Fruit fly (Drosophila melanogaster) whole organism, embryonic: Measurements from ENCODE around the gene Rh4.

Experiments
- Atf6 ChIP-seq: fragments of 200-800 bp; sonication (Bioruptor generic); IDR thresholded peaks from 2 replicates; pipeline ENCODE4 v1.3.6; 2022; ENCODE audit warnings: missing biosample characterization, missing genetic modification characterization
- Awh ChIP-seq: fragments of 200-800 bp; sonication (Bioruptor generic); IDR thresholded peaks from 2 replicates; pipeline ENCODE4, ENCODE4 v1.3.6; 2022; ENCODE audit warnings: missing biosample characterization, missing genetic modification characterization
- BEAF-32 ChIP-seq: fragments of 200-800 bp; sonication (Bioruptor generic); optimal IDR thresholded peaks from 3 replicates; lab custom pipeline; 2017; ENCODE audit warnings: missing biosample characterization, missing genetic modification characterization, mild to moderate bottlenecking, moderate library complexity, missing genetic modification reagents
- Blimp-1 ChIP-seq: fragments of 200-800 bp; sonication (Bioruptor generic); optimal IDR thresholded peaks from 3 replicates; lab custom pipeline; 2018; ENCODE audit warnings: missing biosample characterization, missing genetic modification characterization, mild to moderate bottlenecking, moderate library complexity, missing genetic modification reagents
- CG10462 ChIP-seq: fragments of 200-800 bp; sonication (Bioruptor generic); optimal IDR thresholded peaks from 2 replicates; lab custom pipeline; 2016; ENCODE audit warnings: missing biosample characterization, missing genetic modification characterization
- CG11456 ChIP-seq: fragments of 200-800 bp; sonication (Bioruptor generic); IDR thresholded peaks from 3 replicates; pipeline ENCODE4 v1.3.6; 2022; ENCODE audit warnings: missing biosample characterization, missing genetic modification characterization
- CG11695 ChIP-seq: fragments of 200-800 bp; sonication (Bioruptor generic); IDR thresholded peaks from 3 replicates; pipeline ENCODE4 v1.3.6; 2022; ENCODE audit warnings: missing biosample characterization, missing genetic modification characterization
- CG12219 ChIP-seq: fragments of 200-800 bp; sonication (Bioruptor generic); optimal IDR thresholded peaks from 3 replicates; lab custom pipeline; 2018; ENCODE audit warnings: missing biosample characterization, mild to moderate bottlenecking, missing genetic modification characterization
- CG12299 ChIP-seq: fragments of 200-800 bp; sonication (Bioruptor generic); optimal IDR thresholded peaks from 2 replicates; lab custom pipeline; 2018; ENCODE audit warnings: missing biosample characterization, mild to moderate bottlenecking, missing genetic modification characterization
- CG14014 ChIP-seq: fragments of 200-800 bp; sonication (Bioruptor generic); IDR thresholded peaks from 2 replicates; pipeline ENCODE4 v1.3.6; 2022; ENCODE audit warnings: missing biosample characterization, missing genetic modification characterization
- CG14860 ChIP-seq: fragments of 200-800 bp; sonication (Bioruptor generic); IDR thresholded peaks from 3 replicates; pipeline ENCODE4 v1.3.6; 2022; ENCODE audit warnings: missing biosample characterization, missing genetic modification characterization; ENCODE audit not compliant: partially characterized antibody
- CG17568 ChIP-seq: fragments of 200-800 bp; sonication (Bioruptor generic); optimal IDR thresholded peaks from 2 replicates; lab custom pipeline; 2018; ENCODE audit warnings: missing biosample characterization, mild to moderate bottlenecking, missing genetic modification characterization, moderate library complexity
- CG1832 ChIP-seq: fragments of 200-800 bp; sonication (Bioruptor generic); optimal IDR thresholded peaks from 2 replicates; lab custom pipeline; 2017; ENCODE audit warnings: missing biosample characterization, mild to moderate bottlenecking, missing genetic modification characterization, inconsistent platforms
- CG18476 ChIP-seq: fragments of 200-800 bp; sonication (Bioruptor generic); optimal IDR thresholded peaks from 2 replicates; lab custom pipeline; 2016; ENCODE audit warnings: missing biosample characterization, mild to moderate bottlenecking, missing genetic modification characterization
- CG2889 ChIP-seq: fragments of 200-800 bp; sonication (Bioruptor generic); IDR thresholded peaks from 3 replicates; pipeline ENCODE4 v1.3.6; 2022; ENCODE audit warnings: missing biosample characterization, missing genetic modification characterization
- CG32772 ChIP-seq: fragments of 200-800 bp; sonication (Bioruptor generic); IDR thresholded peaks from 2 replicates; pipeline ENCODE4 v1.3.6; 2022; ENCODE audit warnings: missing biosample characterization, missing genetic modification characterization
- CG3281 ChIP-seq: fragments of 200-800 bp; sonication (Bioruptor generic); optimal IDR thresholded peaks from 3 replicates; lab custom pipeline; 2017; ENCODE audit warnings: missing biosample characterization, mild to moderate bottlenecking, missing genetic modification characterization
- CG3407 ChIP-seq: fragments of 200-800 bp; sonication (Bioruptor generic); optimal IDR thresholded peaks from 2 replicates; lab custom pipeline; 2018; ENCODE audit warnings: missing biosample characterization, mild to moderate bottlenecking, missing genetic modification characterization
- CG3995 ChIP-seq: fragments of 200-800 bp; sonication (Bioruptor generic); optimal IDR thresholded peaks from 3 replicates; lab custom pipeline; 2016; ENCODE audit warnings: missing biosample characterization, missing genetic modification characterization
- CG42726 ChIP-seq: fragments of 200-800 bp; sonication (Bioruptor generic); IDR thresholded peaks from 2 replicates; pipeline ENCODE4 v1.3.6; 2022; ENCODE audit warnings: missing biosample characterization, missing genetic modification characterization; ENCODE audit not compliant: partially characterized antibody
- CG43689 ChIP-seq: fragments of 200-800 bp; sonication (Bioruptor generic); IDR thresholded peaks from 2 replicates; pipeline ENCODE4 v1.3.6; 2022; ENCODE audit warnings: missing biosample characterization, missing genetic modification characterization
- CG5953 ChIP-seq: fragments of 200-800 bp; sonication (Bioruptor generic); IDR thresholded peaks from 2 replicates; pipeline ENCODE4 v1.3.6; 2022; ENCODE audit warnings: missing biosample characterization, missing genetic modification characterization
- CG7372 ChIP-seq: fragments of 200-800 bp; sonication (Bioruptor generic); IDR thresholded peaks from 2 replicates; pipeline ENCODE4 v1.3.6; 2022; ENCODE audit warnings: missing biosample characterization, missing genetic modification characterization
- CG9876 ChIP-seq: fragments of 200-800 bp; sonication (Bioruptor generic); optimal IDR thresholded peaks from 2 replicates; lab custom pipeline; 2016; ENCODE audit warnings: missing biosample characterization, missing genetic modification characterization
- CHES-1-like ChIP-seq: fragments of 200-800 bp; sonication (Bioruptor generic); optimal IDR thresholded peaks from 2 replicates; lab custom pipeline; 2016; ENCODE audit warnings: missing biosample characterization, missing genetic modification characterization
- CkIIα-i1 ChIP-seq: fragments of 200-800 bp; sonication (Bioruptor generic); IDR thresholded peaks from 2 replicates; pipeline ENCODE4 v1.3.6; 2022; ENCODE audit warnings: missing biosample characterization, missing genetic modification characterization
- CoRest ChIP-seq: fragments of 200-800 bp; sonication (Bioruptor generic); optimal IDR thresholded peaks from 3 replicates; lab custom pipeline; 2018; ENCODE audit warnings: missing biosample characterization, mild to moderate bottlenecking, missing genetic modification characterization, moderate library complexity
- Dp ChIP-seq: fragments of 200-800 bp; sonication (Bioruptor generic); optimal IDR thresholded peaks from 2 replicates; lab custom pipeline; 2018; ENCODE audit warnings: missing biosample characterization, mild to moderate bottlenecking, missing genetic modification characterization, moderate library complexity
- E2f1 ChIP-seq: fragments of 200-800 bp; sonication (Bioruptor generic); IDR thresholded peaks from 2 replicates; pipeline ENCODE4 v1.3.6; 2022; ENCODE audit warnings: missing biosample characterization, missing genetic modification characterization
- Gsc ChIP-seq: fragments of 200-800 bp; sonication (Bioruptor generic); IDR thresholded peaks from 2 replicates; pipeline ENCODE4 v1.3.6; 2022; ENCODE audit warnings: missing biosample characterization, missing genetic modification characterization
- Hr78 ChIP-seq, 2 experiments: fragments of 200-800 bp in 1 of 2; fragments of >200 bp in 1 of 2; sonication (Bioruptor generic) in 1 of 2; optimal IDR thresholded peaks; 2 replicates each; lab custom pipeline; 2017 to 2019; ENCODE audit warnings: missing biosample characterization in 2 of 2, missing genetic modification characterization in 2 of 2, mild to moderate bottlenecking in 1 of 2, moderate library complexity in 1 of 2
- Mad ChIP-seq: fragments of 200-800 bp; sonication (Bioruptor generic); optimal IDR thresholded peaks from 2 replicates; lab custom pipeline; 2016; ENCODE audit warnings: missing biosample characterization, missing genetic modification characterization
- Sox100B ChIP-seq: fragments of 200-800 bp; sonication (Bioruptor generic); optimal IDR thresholded peaks from 3 replicates; lab custom pipeline; 2018; ENCODE audit warnings: missing biosample characterization, mild to moderate bottlenecking, missing genetic modification characterization
- Taf1 ChIP-seq: fragments of 200-800 bp; sonication (Bioruptor generic); IDR thresholded peaks from 2 replicates; pipeline ENCODE4 v1.3.6; 2022; ENCODE audit warnings: missing biosample characterization, missing genetic modification characterization
- ase ChIP-seq: fragments of 200-800 bp; sonication (Bioruptor generic); IDR thresholded peaks from 3 replicates; pipeline ENCODE4 v1.3.6; 2022; ENCODE audit warnings: missing biosample characterization, missing genetic modification characterization
- cg ChIP-seq: fragments of 200-800 bp; sonication (Bioruptor generic); optimal IDR thresholded peaks from 3 replicates; lab custom pipeline; 2019; ENCODE audit warnings: missing biosample characterization, mild to moderate bottlenecking, missing genetic modification characterization, moderate library complexity
- crc ChIP-seq: fragments of 200-800 bp; sonication (Bioruptor generic); optimal IDR thresholded peaks from 2 replicates; lab custom pipeline; 2016; ENCODE audit warnings: missing biosample characterization, missing genetic modification characterization
- crp ChIP-seq, 2 experiments: fragments of 200-800 bp; sonication (Bioruptor generic); optimal IDR thresholded peaks; 2 replicates in 1 of 2; 3 replicates in 1 of 2; lab custom pipeline; 2017; ENCODE audit warnings: missing biosample characterization in 2 of 2, missing genetic modification characterization in 2 of 2, mild to moderate bottlenecking in 1 of 2, moderate library complexity in 1 of 2
- esg ChIP-seq: fragments of 200-800 bp; sonication (Bioruptor generic); conservative IDR thresholded peaks from 2 replicates; pipeline ENCODE4 v1.3.6; 2022; ENCODE audit warnings: missing biosample characterization, missing genetic modification characterization
- ewg ChIP-seq: fragments of 200-800 bp; sonication (Bioruptor generic); optimal IDR thresholded peaks from 3 replicates; lab custom pipeline; 2017; ENCODE audit warnings: mild to moderate bottlenecking, missing biosample characterization, missing genetic modification reagents, missing genetic modification characterization
- her ChIP-seq: fragments of 200-800 bp; sonication (Bioruptor generic); optimal IDR thresholded peaks from 2 replicates; lab custom pipeline; 2016; ENCODE audit warnings: missing biosample characterization, missing genetic modification characterization
- kah ChIP-seq: fragments of 200-800 bp; sonication (Bioruptor generic); optimal IDR thresholded peaks from 2 replicates; lab custom pipeline; 2018; ENCODE audit warnings: missing biosample characterization, mild to moderate bottlenecking, missing genetic modification characterization
- odd ChIP-seq: fragments of 200-800 bp; sonication (Bioruptor generic); optimal IDR thresholded peaks from 2 replicates; lab custom pipeline; 2017; ENCODE audit warnings: missing biosample characterization, mild to moderate bottlenecking, missing genetic modification characterization
- pros ChIP-seq: fragments of 200-800 bp; sonication (Bioruptor generic); optimal IDR thresholded peaks from 3 replicates; lab custom pipeline; 2019; ENCODE audit warnings: missing biosample characterization, mild to moderate bottlenecking, missing genetic modification characterization, moderate library complexity
- psq ChIP-seq: fragments of 200-800 bp; sonication (Bioruptor generic); optimal IDR thresholded peaks from 2 replicates; lab custom pipeline; 2017; ENCODE audit warnings: missing biosample characterization, missing genetic modification characterization
- shn ChIP-seq: fragments of 200-800 bp; sonication (Bioruptor generic); optimal IDR thresholded peaks from 3 replicates; lab custom pipeline; 2016; ENCODE audit warnings: missing biosample characterization, missing genetic modification characterization
- sima ChIP-seq: fragments of 200-800 bp; sonication (Bioruptor generic); optimal IDR thresholded peaks from 2 replicates; lab custom pipeline; 2016; ENCODE audit warnings: missing biosample characterization, missing genetic modification characterization
- slbo ChIP-seq: fragments of 200-800 bp; sonication (Bioruptor generic); IDR thresholded peaks from 2 replicates; pipeline ENCODE4 v1.3.6; 2022; ENCODE audit warnings: missing biosample characterization, missing genetic modification characterization
- stc ChIP-seq: fragments of 200-800 bp; sonication (Bioruptor generic); IDR thresholded peaks from 2 replicates; pipeline ENCODE4 v1.3.6; 2022; ENCODE audit warnings: missing biosample characterization, missing genetic modification characterization
- trh ChIP-seq: fragments of 200-800 bp; sonication (Bioruptor generic); optimal IDR thresholded peaks from 2 replicates; lab custom pipeline; 2016; ENCODE audit warnings: missing biosample characterization, missing genetic modification characterization
- ttk ChIP-seq: fragments of 200-800 bp; sonication (Bioruptor generic); IDR thresholded peaks from 2 replicates; pipeline ENCODE4 v2.1.2; 2022; ENCODE audit warnings: missing biosample characterization, missing genetic modification characterization
- vnd ChIP-seq: fragments of 200-800 bp; sonication (Bioruptor generic); IDR thresholded peaks from 3 replicates; pipeline ENCODE4 v1.3.6; 2022; ENCODE audit warnings: missing biosample characterization, missing genetic modification characterization; ENCODE audit not compliant: partially characterized antibody

The Rh4 gene

DNA sequence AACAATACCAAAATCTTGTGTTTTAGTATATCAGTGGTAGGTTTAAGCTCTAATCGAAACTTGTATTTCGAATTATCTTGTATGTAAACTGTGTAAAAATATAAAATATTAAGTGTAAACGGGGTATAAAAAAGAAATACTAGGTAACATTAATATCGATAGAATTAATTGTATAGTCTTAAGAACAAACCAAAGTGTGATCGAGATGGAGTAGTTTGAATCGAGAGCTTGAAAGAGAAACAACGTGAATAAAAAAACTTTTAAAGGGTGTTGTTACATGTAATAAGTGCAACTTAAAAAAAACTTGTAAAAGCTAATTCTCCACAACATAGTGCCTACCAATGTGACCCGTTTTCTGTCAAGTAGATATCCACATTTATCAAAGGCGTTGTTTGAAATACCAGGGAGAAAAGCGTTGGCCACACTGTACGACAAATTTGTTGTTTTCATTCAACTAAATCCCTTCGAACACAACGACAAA, 20.2 kb downstream of the Rh4 start, which contains the start of gene TSG101 (continued):
- no peak for TF ChIP-seq crp (GFP tag; optimal IDR thresholded peaks at IDR 0.05; lab: Kevin White, UChicago)
- no peak for TF ChIP-seq ttk (GFP tag; lab: Robert Waterston, UW)
- no peak for TF ChIP-seq CG7372 (GFP tag; lab: Robert Waterston, UW)
- TF ChIP-seq CG12219 (GFP tag; lab: Kevin White, UChicago), result no peak
- TF ChIP-seq Sox100B (GFP tag; lab: Kevin White, UChicago), result no peak
- TF ChIP-seq odd (GFP tag; lab: Kevin White, UChicago), result no peak
- TF ChIP-seq Gsc, result no peak
- no peak for TF ChIP-seq psq (GFP tag; lab: Kevin White, UChicago)
- TF ChIP-seq Mad (GFP tag; lab: Kevin White, UChicago), result no peak
- no peak for TF ChIP-seq CG11456 (GFP tag; lab: Robert Waterston, UW)
- peak; percentile 66 for TF ChIP-seq BEAF-32 (GFP tag; lab: Kevin White, UChicago)
- TF ChIP-seq CG43689 (GFP tag; lab: Robert Waterston, UW), result no peak
- TF ChIP-seq Taf1, result no peak
- no peak for TF ChIP-seq ewg (GFP tag; lab: Kevin White, UChicago)
- peak; percentile 8 for TF ChIP-seq CHES-1-like (GFP tag; lab: Kevin White, UChicago)
- peak; percentile 66 for TF ChIP-seq CoRest
- no peak for TF ChIP-seq cg (GFP tag; lab: Kevin White, UChicago)
- no peak for TF ChIP-seq E2f1
- TF ChIP-seq CG2889 (GFP tag; lab: Robert Waterston, UW), result no peak
- no peak for TF ChIP-seq CG3995 (GFP tag; lab: Kevin White, UChicago)
- TF ChIP-seq CG3281, result no peak
- TF ChIP-seq slbo (GFP tag; lab: Robert Waterston, UW), result no peak
- peak; percentile 50 for TF ChIP-seq Dp (GFP tag; lab: Kevin White, UChicago)
- TF ChIP-seq Blimp-1 (GFP tag; lab: Kevin White, UChicago), result no peak
- TF ChIP-seq ase, result no peak
- TF ChIP-seq CG11695 (GFP tag; lab: Robert Waterston, UW), result no peak
- TF ChIP-seq CG32772 (GFP tag; lab: Robert Waterston, UW), result no peak
- no peak for TF ChIP-seq CG10462 (GFP tag; lab: Kevin White, UChicago)
- TF ChIP-seq CG14014 (GFP tag; lab: Robert Waterston, UW), result no peak
- no peak for TF ChIP-seq CG1832 (GFP tag; lab: Kevin White, UChicago)
- no peak for TF ChIP-seq CG42726 (GFP tag; lab: Robert Waterston, UW)
- TF ChIP-seq CG3407 (GFP tag; lab: Kevin White, UChicago), result no peak
- TF ChIP-seq kah (GFP tag; lab: Kevin White, UChicago), result no peak
- TF ChIP-seq CG9876 (GFP tag; lab: Kevin White, UChicago), result no peak
- TF ChIP-seq CG14860 (GFP tag; lab: Robert Waterston, UW), result 0 out of 3 replicates have a peak, but pooled peaks have one; percentile 21
- no peak for TF ChIP-seq Awh (GFP tag; lab: Robert Waterston, UW)
- TF ChIP-seq pros, result no peak
- no peak for TF ChIP-seq sima (GFP tag; lab: Kevin White, UChicago)
- TF ChIP-seq CG5953 (GFP tag; lab: Robert Waterston, UW), result no peak
- TF ChIP-seq vnd (GFP tag; lab: Robert Waterston, UW), result no peak
- TF ChIP-seq shn, result no peak
- TF ChIP-seq esg (GFP tag; lab: Robert Waterston, UW), result no peak
- no peak for TF ChIP-seq her
- TF ChIP-seq Atf6, result no peak
- no peak for TF ChIP-seq trh (GFP tag; lab: Kevin White, UChicago)
- no peak for TF ChIP-seq CkIIα-i1 (GFP tag; lab: Robert Waterston, UW)
- no peak for TF ChIP-seq CG18476 (GFP tag; lab: Kevin White, UChicago)
- TF ChIP-seq stc (GFP tag; lab: Robert Waterston, UW), result no peak
- no peak for TF ChIP-seq crc
- TF ChIP-seq CG17568 (GFP tag; lab: Kevin White, UChicago), result no peak
- no peak for TF ChIP-seq CG12299 (tag; lab: Kevin White, UChicago)
- TF ChIP-seq Hr78 (GFP tag; optimal IDR thresholded peaks at IDR 0.05; lab: Kevin White, UChicago), result no peak
